Worm (Caenorhabditis elegans) whole organism, L3 larva: ENCODE data around the gene phat-4.

Source experiments
- fkh-2 ChIP-seq: fragments of 150-350 bp; optimal IDR thresholded peaks from 2 replicates; lab custom pipeline; 2014; ENCODE audit warnings: missing biosample characterization, missing genetic modification reagents, missing genetic modification characterization
- nhr-12 ChIP-seq: fragments of 150-350 bp; optimal IDR thresholded peaks from 2 replicates; lab custom pipeline; 2014; ENCODE audit warnings: missing biosample characterization, missing genetic modification characterization
- nhr-25 ChIP-seq: sonication (generic microtip); optimal IDR thresholded peaks from 2 replicates; lab custom pipeline; 2017; ENCODE audit warnings: missing biosample characterization, missing genetic modification characterization
- nhr-76 ChIP-seq: fragments of 150-350 bp; sonication (generic microtip); optimal IDR thresholded peaks from 5 replicates; lab custom pipeline; 2014; ENCODE audit warnings: missing biosample characterization, missing genetic modification characterization
- snpc-4 ChIP-seq: fragments of 150-350 bp; optimal IDR thresholded peaks from 2 replicates; lab custom pipeline; 2014; ENCODE audit warnings: missing biosample characterization, missing genetic modification characterization
- tbx-2 ChIP-seq: sonication (generic microtip); optimal IDR thresholded peaks from 2 replicates; lab custom pipeline; 2016; ENCODE audit warnings: mild to moderate bottlenecking, missing genetic modification characterization, missing compliant biosample characterization

DNA sequence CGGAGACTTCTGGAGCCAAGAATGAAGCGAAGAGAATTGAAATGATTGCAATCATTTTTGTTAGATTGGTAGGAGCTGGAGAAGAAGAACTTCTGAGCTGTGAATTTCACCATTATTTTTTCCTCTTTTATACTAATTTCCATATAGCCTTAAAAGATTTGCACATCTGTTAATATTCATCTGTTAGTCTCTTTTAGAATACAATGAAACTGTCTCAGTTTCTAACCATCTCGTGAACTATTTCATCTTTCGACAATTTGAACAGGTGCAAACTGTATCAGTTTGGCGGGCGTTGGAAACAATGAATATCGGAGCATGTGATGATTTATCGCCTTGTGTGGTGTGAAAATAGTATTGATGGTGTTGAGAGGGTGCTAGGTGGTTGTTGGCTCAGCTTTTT, 7.3 kb upstream of the phat-4 start, which contains the start of gene phat-5:
- TF ChIP-seq nhr-25 (tag; lab: Kevin White, UChicago) (no peak), nhr-76 (tag; lab: Kevin White, UChicago) (no peak), fkh-2 (no peak), nhr-12 (tag; lab: Kevin White, UChicago) (no peak), snpc-4 (tag; lab: Kevin White, UChicago) (no peak), tbx-2 (tag; lab: Kevin White, UChicago) (no peak)
